Fruit fly (Drosophila melanogaster) whole organism, wandering third instar larva: ENCODE results near the gene CG8097.

Experiments used
- Abd-B ChIP-seq: fragments of >200 bp; optimal IDR thresholded peaks from 2 replicates; lab custom pipeline; 2017; ENCODE audit warnings: missing biosample characterization, missing genetic modification characterization
- CG32264 ChIP-seq: fragments of 200-800 bp; sonication (Bioruptor generic); optimal IDR thresholded peaks from 2 replicates; lab custom pipeline; 2016; ENCODE audit warnings: missing biosample characterization, missing genetic modification characterization
- CG9705 ChIP-seq: fragments of 200-800 bp; sonication (Bioruptor generic); optimal IDR thresholded peaks from 2 replicates; lab custom pipeline; 2018; ENCODE audit warnings: missing biosample characterization, mild to moderate bottlenecking, missing genetic modification characterization
- CrebA ChIP-seq: fragments of 200-800 bp; sonication (Bioruptor generic); optimal IDR thresholded peaks from 2 replicates; lab custom pipeline; 2016; ENCODE audit warnings: missing biosample characterization, mild to moderate bottlenecking, missing genetic modification characterization, borderline replicate concordance
- Dfd ChIP-seq: fragments of >200 bp; optimal IDR thresholded peaks from 2 replicates; lab custom pipeline; 2017; ENCODE audit warnings: missing biosample characterization, missing genetic modification characterization
- Dif ChIP-seq: fragments of 200-275, 200-300 bp; sonication (Bioruptor generic); optimal IDR thresholded peaks from 2 replicates; lab custom pipeline; 2018; ENCODE audit warnings: missing biosample characterization, missing genetic modification characterization; ENCODE audit not compliant: partially characterized antibody
- GATAd ChIP-seq: sonication (Bioruptor generic); optimal IDR thresholded peaks from 2 replicates; lab custom pipeline; 2016; ENCODE audit warnings: missing biosample characterization, missing genetic modification characterization
- HLH106 ChIP-seq: fragments of 200-800 bp; optimal IDR thresholded peaks from 3 replicates; lab custom pipeline; 2019; ENCODE audit warnings: missing biosample characterization, mild to moderate bottlenecking, missing genetic modification characterization, moderate library complexity
- Hnf4 ChIP-seq: fragments of 200-800 bp; sonication (Bioruptor generic); optimal IDR thresholded peaks from 2 replicates; lab custom pipeline; 2016; ENCODE audit warnings: missing biosample characterization, mild to moderate bottlenecking, missing genetic modification characterization
- Jra ChIP-seq: sonication (Bioruptor generic); optimal IDR thresholded peaks from 2 replicates; lab custom pipeline; 2016; ENCODE audit warnings: missing biosample characterization, missing genetic modification characterization
- Mio ChIP-seq: sonication (Bioruptor generic); optimal IDR thresholded peaks from 2 replicates; lab custom pipeline; 2016; ENCODE audit warnings: missing biosample characterization, missing genetic modification characterization
- Myc ChIP-seq: fragments of >200 bp; optimal IDR thresholded peaks from 2 replicates; lab custom pipeline; 2017
- N ChIP-seq: fragments of >200 bp; optimal IDR thresholded peaks from 2 replicates; lab custom pipeline; 2018; ENCODE audit warnings: missing biosample characterization, missing external identifiers, missing genetic modification characterization
- OdsH ChIP-seq: fragments of 200-800 bp; sonication (Bioruptor generic); optimal IDR thresholded peaks from 2 replicates; lab custom pipeline; 2016; ENCODE audit warnings: missing biosample characterization, mild to moderate bottlenecking, missing genetic modification characterization
- Sp1 ChIP-seq: fragments of 200-800 bp; sonication (Bioruptor generic); optimal IDR thresholded peaks from 3 replicates; lab custom pipeline; 2019; ENCODE audit warnings: missing biosample characterization, mild to moderate bottlenecking, missing genetic modification characterization, moderate library complexity
- Vsx2 ChIP-seq: fragments of 200-300, 225-300 bp; sonication (Bioruptor generic); optimal IDR thresholded peaks from 2 replicates; lab custom pipeline; 2018; ENCODE audit warnings: missing biosample characterization, missing genetic modification characterization; ENCODE audit not compliant: partially characterized antibody
- br ChIP-seq: fragments of 200-800 bp; sonication (Bioruptor generic); optimal IDR thresholded peaks from 2 replicates; lab custom pipeline; 2016; ENCODE audit warnings: missing biosample characterization, missing genetic modification characterization
- brk ChIP-seq: fragments of 200-800 bp; sonication (Bioruptor generic); optimal IDR thresholded peaks from 2 replicates; lab custom pipeline; 2016; ENCODE audit warnings: missing biosample characterization, mild to moderate bottlenecking, missing genetic modification characterization
- dl ChIP-seq, 2 experiments: fragments of 175-275, 200-275 bp in 1 of 2; fragments of 200-275 bp in 1 of 2; sonication (Bioruptor generic); optimal IDR thresholded peaks; lab custom pipeline; 2018; ENCODE audit warnings: mild to moderate bottlenecking in 2 of 2, missing biosample characterization in 2 of 2, missing genetic modification characterization in 2 of 2, moderate library complexity in 2 of 2; ENCODE audit not compliant: partially characterized antibody in 2 of 2, insufficient read depth in 1 of 2
- dmrt93B ChIP-seq: fragments of 200-800 bp; sonication (Bioruptor generic); optimal IDR thresholded peaks from 2 replicates; lab custom pipeline; 2018; ENCODE audit warnings: missing biosample characterization, mild to moderate bottlenecking, missing genetic modification characterization
- dsf ChIP-seq: sonication (Bioruptor generic); optimal IDR thresholded peaks from 2 replicates; lab custom pipeline; 2016; ENCODE audit warnings: missing biosample characterization, missing genetic modification characterization, borderline replicate concordance
- ey ChIP-seq: fragments of 200-800 bp; sonication (Bioruptor generic); optimal IDR thresholded peaks from 2 replicates; lab custom pipeline; 2016; ENCODE audit warnings: missing biosample characterization, missing genetic modification characterization
- foxo ChIP-seq, 2 experiments: fragments of 200-800 bp; sonication (Bioruptor generic); optimal IDR thresholded peaks; 2 replicates in 1 of 2; 3 replicates in 1 of 2; lab custom pipeline; 2016 to 2017; ENCODE audit warnings: missing biosample characterization in 2 of 2, missing genetic modification characterization in 2 of 2
- fru ChIP-seq: fragments of 200-800 bp; sonication (Bioruptor generic); optimal IDR thresholded peaks from 3 replicates; lab custom pipeline; 2016; ENCODE audit warnings: missing biosample characterization, mild to moderate bottlenecking, missing genetic modification characterization
- h ChIP-seq: fragments of 200-800 bp; sonication (Bioruptor generic); optimal IDR thresholded peaks from 3 replicates; lab custom pipeline; 2016; ENCODE audit warnings: missing biosample characterization, mild to moderate bottlenecking, missing genetic modification characterization
- jim ChIP-seq: fragments of 175-275, 200-325 bp; sonication (Bioruptor generic); optimal IDR thresholded peaks from 2 replicates; lab custom pipeline; 2016; ENCODE audit warnings: missing biosample characterization, mild to moderate bottlenecking, missing genetic modification characterization
- lola ChIP-seq: fragments of >200 bp; optimal IDR thresholded peaks from 2 replicates; lab custom pipeline; 2017; ENCODE audit warnings: missing biosample characterization, missing genetic modification characterization
- psq ChIP-seq: fragments of 200-800 bp; sonication (Bioruptor generic); optimal IDR thresholded peaks from 3 replicates; lab custom pipeline; 2017; ENCODE audit warnings: missing biosample characterization, mild to moderate bottlenecking, missing genetic modification characterization, moderate library complexity
- rgr ChIP-seq: fragments of 200-800 bp; sonication (Bioruptor generic); optimal IDR thresholded peaks from 3 replicates; lab custom pipeline; 2016; ENCODE audit warnings: missing biosample characterization, mild to moderate bottlenecking, missing genetic modification characterization
- sage ChIP-seq: fragments of 200-800 bp; sonication (Bioruptor generic); optimal IDR thresholded peaks from 2 replicates; lab custom pipeline; 2016; ENCODE audit warnings: missing biosample characterization, mild to moderate bottlenecking, missing genetic modification characterization
- sv ChIP-seq: fragments of 200-800 bp; sonication (Bioruptor generic); optimal IDR thresholded peaks from 3 replicates; lab custom pipeline; 2016; ENCODE audit warnings: missing biosample characterization, missing genetic modification characterization
- tai ChIP-seq: sonication (Bioruptor generic); optimal IDR thresholded peaks from 2 replicates; lab custom pipeline; 2016; ENCODE audit warnings: missing biosample characterization, missing genetic modification characterization
- woc ChIP-seq: sonication (Bioruptor generic); optimal IDR thresholded peaks from 2 replicates; lab custom pipeline; 2016; ENCODE audit warnings: missing biosample characterization, mild to moderate bottlenecking, missing genetic modification characterization

Gene CG8097

DNA sequence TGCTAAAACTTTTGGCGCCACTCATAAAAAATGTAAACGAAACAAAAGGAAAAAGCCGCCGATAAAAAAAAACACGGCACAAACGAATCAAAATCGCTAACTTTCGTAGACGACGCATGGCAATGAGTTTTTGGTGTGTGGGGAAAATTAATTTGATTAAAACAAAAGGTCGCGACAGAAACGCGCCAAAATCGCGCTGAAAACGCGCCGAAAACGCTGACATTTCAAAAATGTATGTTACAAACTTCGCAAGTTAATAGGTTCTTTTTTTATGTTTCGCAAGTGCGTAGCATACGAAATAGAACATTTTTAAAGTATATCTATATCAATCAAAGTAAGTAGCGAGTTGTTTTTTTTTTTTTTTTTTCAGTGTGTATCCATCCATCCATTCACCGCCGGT lies 33.1 kb downstream of the CG8097 start:
- TF ChIP-seq Myc (lab: Kevin White, UChicago): peak; percentile 1
- no peak for TF ChIP-seq rgr (GFP tag; lab: Kevin White, UChicago)
- no peak for TF ChIP-seq jim (GFP tag; lab: Kevin White, UChicago)
- TF ChIP-seq dsf (GFP tag; lab: Kevin White, UChicago): no peak

DNA sequence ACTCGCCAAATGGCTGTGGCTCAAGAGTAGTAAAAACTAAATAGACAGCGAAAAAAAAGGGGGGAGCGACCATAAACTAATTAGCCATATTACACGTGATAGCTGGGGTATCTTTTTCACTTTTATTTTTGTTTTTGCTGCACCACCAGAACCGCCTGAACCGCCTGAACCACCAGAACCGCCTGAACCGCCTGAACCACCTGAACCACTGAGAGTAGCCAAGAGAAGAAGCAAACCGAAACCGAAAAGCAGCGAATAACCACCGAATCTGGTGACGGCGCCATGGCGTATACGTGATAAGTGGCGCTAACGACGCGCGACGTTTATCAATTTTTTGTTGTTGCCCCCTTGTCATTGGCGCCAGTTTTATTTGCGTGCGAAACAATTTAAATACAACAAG lies 33.6 kb downstream of the CG8097 start:
- TF ChIP-seq dl (GFP tag; optimal IDR thresholded peaks at IDR 0.05; lab: Kevin White, UChicago; ENCODE audit: insufficient read depth in 1 of 2, partially characterized antibody in 2 of 2) (no peak), Vsx2 (GFP tag; lab: Kevin White, UChicago) (no peak), br (GFP tag; lab: Kevin White, UChicago) (no peak), jim (GFP tag; lab: Kevin White, UChicago) (no peak), Dfd (GFP tag; lab: Kevin White, UChicago) (no peak), N (GFP tag; lab: Kevin White, UChicago) (no peak), fru (GFP tag; lab: Kevin White, UChicago) (no peak), foxo (GFP tag; optimal IDR thresholded peaks at IDR 0.05; lab: Kevin White, UChicago) (no peak), CG32264 (no peak), psq (GFP tag; lab: Kevin White, UChicago) (no peak), Abd-B (GFP tag; lab: Kevin White, UChicago) (no peak), ey (GFP tag; lab: Kevin White, UChicago) (no peak), Dif (GFP tag; lab: Kevin White, UChicago) (no peak), dmrt93B (GFP tag; lab: Kevin White, UChicago) (no peak), GATAd (GFP tag; lab: Kevin White, UChicago) (no peak), OdsH (GFP tag; lab: Kevin White, UChicago) (no peak), CrebA (GFP tag; lab: Kevin White, UChicago) (no peak)
- TF ChIP-seq, all 38 proteins: peak for 0

DNA sequence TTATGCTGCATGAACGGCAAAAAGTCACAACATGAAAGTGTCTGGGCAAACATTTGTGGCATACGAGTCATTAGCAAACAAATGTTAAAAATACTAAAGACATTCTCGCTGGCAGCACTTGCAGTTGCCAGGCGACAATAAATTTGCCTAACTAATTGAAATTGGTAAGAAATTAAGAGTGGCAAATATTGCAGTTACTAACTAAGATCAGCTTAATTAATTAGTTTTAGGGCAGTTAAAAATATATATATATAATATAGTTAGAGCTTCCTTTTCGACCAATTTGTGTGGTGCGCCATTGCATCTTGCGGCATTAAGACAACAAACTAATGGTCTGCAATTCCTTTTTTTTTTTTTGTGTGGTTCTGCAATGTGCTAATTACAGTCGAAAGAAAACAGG lies 35.0 kb downstream of the CG8097 start:
- TF ChIP-seq h (GFP tag; lab: Kevin White, UChicago) (peak; percentile 25), Hnf4 (GFP tag; lab: Kevin White, UChicago) (peak; percentile 9), psq (GFP tag; lab: Kevin White, UChicago) (peak; percentile 24), sage (GFP tag; lab: Kevin White, UChicago) (no peak), OdsH (GFP tag; lab: Kevin White, UChicago) (peak; percentile 14), foxo (GFP tag; optimal IDR thresholded peaks at IDR 0.05; lab: Kevin White, UChicago) (peak in 1 of 2 experiments; percentile 37), Sp1 (GFP tag; lab: Kevin White, UChicago) (peak; percentile 19), fru (GFP tag; lab: Kevin White, UChicago) (no peak), HLH106 (tag; lab: Kevin White, UChicago) (peak; percentile 42), rgr (GFP tag; lab: Kevin White, UChicago) (peak; percentile 60)

DNA sequence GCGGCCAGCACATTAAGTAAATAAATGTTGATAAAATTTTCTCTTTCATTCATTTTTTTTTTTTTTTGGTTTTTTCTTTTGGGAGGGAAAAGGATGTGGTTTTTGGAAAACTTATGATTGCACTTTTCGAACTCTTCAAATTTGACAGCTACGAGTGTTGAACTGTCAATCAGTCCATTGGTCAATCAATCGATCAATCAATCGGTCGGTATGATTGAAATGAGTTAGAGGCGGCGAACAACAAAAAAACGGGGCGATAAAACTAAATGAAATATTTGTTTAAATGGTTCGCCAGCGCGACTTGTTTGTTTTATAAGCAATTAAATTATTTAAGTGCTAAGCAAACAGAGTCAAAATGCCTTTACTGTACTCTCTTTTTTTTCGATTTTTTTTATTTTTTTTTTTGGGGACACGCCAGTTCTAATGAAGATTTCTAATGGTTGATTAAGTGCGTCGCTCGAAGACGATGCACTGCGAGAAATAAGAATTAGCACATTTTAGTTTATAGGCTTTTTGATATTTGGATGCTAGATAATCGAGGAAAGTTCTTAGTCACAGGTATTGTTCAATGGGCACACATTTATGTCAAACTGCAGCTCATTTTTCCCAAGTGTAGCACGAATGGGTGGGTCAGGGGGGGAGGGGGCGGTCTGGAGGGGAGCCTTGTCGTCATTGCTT lies 36.1 kb downstream of the CG8097 start:
- TF ChIP-seq Mio (no peak), ey (GFP tag; lab: Kevin White, UChicago) (peak; percentile 44), HLH106 (tag; lab: Kevin White, UChicago) (peak; percentile 26), Jra (GFP tag; lab: Kevin White, UChicago) (no peak), dsf (GFP tag; lab: Kevin White, UChicago) (no peak), Vsx2 (GFP tag; lab: Kevin White, UChicago) (no peak), brk (GFP tag; lab: Kevin White, UChicago) (no peak), woc (GFP tag; lab: Kevin White, UChicago) (no peak), psq (GFP tag; lab: Kevin White, UChicago) (no peak), sv (GFP tag; lab: Kevin White, UChicago) (peak; percentile 5), foxo (GFP tag; optimal IDR thresholded peaks at IDR 0.05; lab: Kevin White, UChicago) (peak in 1 of 2 experiments; percentile 53), CG9705 (GFP tag; lab: Kevin White, UChicago) (no peak), GATAd (GFP tag; lab: Kevin White, UChicago) (no peak), Dif (GFP tag; lab: Kevin White, UChicago) (no peak), Sp1 (GFP tag; lab: Kevin White, UChicago) (peak; percentile 12), lola (GFP tag; lab: Kevin White, UChicago) (no peak), CrebA (GFP tag; lab: Kevin White, UChicago) (no peak), Dfd (GFP tag; lab: Kevin White, UChicago) (no peak), rgr (GFP tag; lab: Kevin White, UChicago) (peak; percentile 25), tai (no peak), h (GFP tag; lab: Kevin White, UChicago) (peak; percentile 39), OdsH (GFP tag; lab: Kevin White, UChicago) (peak; percentile 39), CG32264 (no peak), fru (GFP tag; lab: Kevin White, UChicago) (peak; percentile 0), dmrt93B (GFP tag; lab: Kevin White, UChicago) (peak; percentile 23), Myc (lab: Kevin White, UChicago) (no peak)
